Fruit fly (Drosophila melanogaster): Measurements from ENCODE around the gene Wdr92.

Gene Wdr92

dm6 chr3L:17905761-17906160 is 2.2 kb upstream of the Wdr92 start (continued):
- TF ChIP-seq eg (GFP tag; IDR thresholded peaks at IDR 0.05) (no peak; the same call in 2 of the 3 replicates), Hr39 (GFP tag; optimal IDR thresholded peaks at IDR 0.05) (no peak), dsx (GFP tag; optimal IDR thresholded peaks at IDR 0.05; ENCODE audit: poor library complexity, severe bottlenecking) (no peak), CG10631 (GFP tag; optimal IDR thresholded peaks at IDR 0.05) (no peak), CG7368 (GFP tag; optimal IDR thresholded peaks at IDR 0.05) (no peak), fkh (GFP tag; optimal IDR thresholded peaks at IDR 0.05) (no peak), fd85E (GFP tag; optimal IDR thresholded peaks at IDR 0.05) (no peak), CG6792 (GFP tag; optimal IDR thresholded peaks at IDR 0.05) (no peak), Sox15 (GFP tag; optimal IDR thresholded peaks at IDR 0.05) (no peak), CG16779 (tag; optimal IDR thresholded peaks at IDR 0.05) (no peak), Blimp-1 (GFP tag; optimal IDR thresholded peaks at IDR 0.05) (no peak), CG11902 (GFP tag; optimal IDR thresholded peaks at IDR 0.05) (no peak), CG9139 (GFP tag; optimal IDR thresholded peaks at IDR 0.05) (peak; percentile 42), CG6276 (GFP tag; optimal IDR thresholded peaks at IDR 0.05) (peak; percentile 64), Gug (GFP tag; IDR thresholded peaks at IDR 0.05) (no peak), Ets21C (GFP tag; optimal IDR thresholded peaks at IDR 0.05) (no peak), cyc (GFP tag; optimal IDR thresholded peaks at IDR 0.05) (no peak), CG8319 (GFP tag; optimal IDR thresholded peaks at IDR 0.05) (no peak), pdm3 (GFP tag; optimal IDR thresholded peaks at IDR 0.05) (no peak), svp (GFP tag) (peak; percentile 33), CG31627 (GFP tag; optimal IDR thresholded peaks at IDR 0.05) (no peak), CG6808 (GFP tag; optimal IDR thresholded peaks at IDR 0.05) (peak; percentile 33), fd59A (GFP tag; optimal IDR thresholded peaks at IDR 0.05) (no peak)

dm6 chr3L:17912448-17912847 is 4.5 kb downstream of the Wdr92 start, which contains the start of gene CG5290:
Gene CG5290 (minus strand): TSS chr3L:17912565.
- TF ChIP-seq Gug (GFP tag; IDR thresholded peaks at IDR 0.05) (no peak), achi (GFP tag; optimal IDR thresholded peaks at IDR 0.05) (no peak), CG6854 (GFP tag; optimal IDR thresholded peaks at IDR 0.05) (no peak), Ets96B (tag; optimal IDR thresholded peaks at IDR 0.05) (peak; percentile 7), CG34406 (GFP tag; optimal IDR thresholded peaks at IDR 0.05) (no peak), fd59A (GFP tag; optimal IDR thresholded peaks at IDR 0.05) (no peak), eg (GFP tag; IDR thresholded peaks at IDR 0.05) (no peak), acj6 (GFP tag; optimal IDR thresholded peaks at IDR 0.05) (peak; percentile 23), fkh (GFP tag; optimal IDR thresholded peaks at IDR 0.05) (peak; percentile 32), CG11762 (GFP tag; optimal IDR thresholded peaks at IDR 0.05; ENCODE audit: insufficient read depth) (peak; percentile 5), dsx (GFP tag; optimal IDR thresholded peaks at IDR 0.05; ENCODE audit: poor library complexity, severe bottlenecking) (no peak), vri (GFP tag; optimal IDR thresholded peaks at IDR 0.05) (no peak), CG8632 (GFP tag; optimal IDR thresholded peaks at IDR 0.05) (no peak), CG31627 (GFP tag; optimal IDR thresholded peaks at IDR 0.05) (peak; percentile 66), Lpt (GFP tag; optimal IDR thresholded peaks at IDR 0.05) (no peak), CG11902 (GFP tag; optimal IDR thresholded peaks at IDR 0.05) (no peak), Sox15 (GFP tag; optimal IDR thresholded peaks at IDR 0.05) (no peak), pdm3 (GFP tag; optimal IDR thresholded peaks at IDR 0.05) (peak; percentile 53), Hr38 (GFP tag; optimal IDR thresholded peaks at IDR 0.05) (no peak), svp (GFP tag) (peak; percentile 59), Eip93F (GFP tag; optimal IDR thresholded peaks at IDR 0.05) (no peak), OdsH (GFP tag; optimal IDR thresholded peaks at IDR 0.05) (peak; percentile 44), CG8319 (GFP tag; optimal IDR thresholded peaks at IDR 0.05) (no peak), CG10631 (GFP tag; optimal IDR thresholded peaks at IDR 0.05) (peak; percentile 21), esn (GFP tag; optimal IDR thresholded peaks at IDR 0.05) (peak; percentile 43), Eip75B (GFP tag; optimal IDR thresholded peaks at IDR 0.05) (no peak), Sox14 (GFP tag; optimal IDR thresholded peaks at IDR 0.05) (peak; percentile 29), Hr39 (GFP tag; optimal IDR thresholded peaks at IDR 0.05) (peak; percentile 41), CG15336 (GFP tag; IDR thresholded peaks at IDR 0.05) (no peak), CG6163 (GFP tag; IDR thresholded peaks at IDR 0.05) (no peak), CG10669 (GFP tag; optimal IDR thresholded peaks at IDR 0.05) (no peak), Hr4 (GFP tag; optimal IDR thresholded peaks at IDR 0.05) (peak; percentile 43), Met (GFP tag; optimal IDR thresholded peaks at IDR 0.05) (peak; percentile 45), CG9139 (GFP tag; optimal IDR thresholded peaks at IDR 0.05) (no peak), CG1621 (tag; optimal IDR thresholded peaks at IDR 0.05) (no peak), CG7368 (GFP tag; optimal IDR thresholded peaks at IDR 0.05) (peak; percentile 4), cyc (GFP tag; optimal IDR thresholded peaks at IDR 0.05) (peak; percentile 43), Blimp-1 (GFP tag; optimal IDR thresholded peaks at IDR 0.05) (no peak), Sox102F (GFP tag; optimal IDR thresholded peaks at IDR 0.05) (no peak), CG3919 (GFP tag; optimal IDR thresholded peaks at IDR 0.05) (no peak), CG3032 (tag; optimal IDR thresholded peaks at IDR 0.05) (no peak), fd85E (GFP tag; optimal IDR thresholded peaks at IDR 0.05) (no peak), topi (GFP tag; optimal IDR thresholded peaks at IDR 0.05) (peak; percentile 11)

Data from whole organism, prepupa.